Fruit fly (Drosophila melanogaster) whole organism: ENCODE data around the gene CG15461.

Source experiments
- pan ChIP-seq: fragments of >200 bp; optimal IDR thresholded peaks from 2 replicates; lab custom pipeline; 2017
- psq ChIP-seq: fragments of >200 bp; optimal IDR thresholded peaks from 2 replicates; lab custom pipeline; 2017

dm6 chrX:20501040-20501609 is 15.1 kb downstream of the CG15461 start:
- TF ChIP-seq psq (lab: Kevin White, UChicago) (no peak), pan (lab: Kevin White, UChicago) (no peak)
